Worm (Caenorhabditis elegans): ENCODE results near the gene ncs-5.

The ncs-5 gene

DNA sequence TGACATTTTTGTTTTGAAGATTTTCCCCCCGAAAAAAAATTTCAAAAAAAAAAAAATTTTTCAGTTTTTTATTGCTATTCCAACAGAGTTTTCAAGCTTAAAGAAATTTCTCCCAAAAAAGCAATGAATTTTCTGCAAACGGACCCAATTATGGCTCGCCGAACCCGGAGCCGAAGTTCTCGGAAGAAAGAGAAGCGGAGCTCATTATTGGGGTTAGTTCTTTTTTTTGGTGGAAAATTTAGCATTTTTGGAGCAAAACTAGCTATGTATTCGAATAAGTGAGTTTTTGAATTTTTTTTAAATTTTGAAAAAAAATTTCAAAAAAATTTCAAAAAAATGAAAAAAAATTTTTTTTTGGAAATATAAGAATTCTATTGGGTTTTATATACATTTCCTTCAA lies at the start of gene ncs-5:
Gene ncs-5 (plus strand): TSS at position 124 of the 400 bp plus-strand sequence.
- TF ChIP-seq unc-130 (tag; optimal IDR thresholded peaks at IDR 0.05): no peak
- TF ChIP-seq blmp-1 (tag; optimal IDR thresholded peaks at IDR 0.05): no peak
- no peak for TF ChIP-seq elt-2 (tag; optimal IDR thresholded peaks at IDR 0.05)
- TF ChIP-seq ztf-4 (tag; optimal IDR thresholded peaks at IDR 0.05): no peak
- TF ChIP-seq nhr-47 (tag; optimal IDR thresholded peaks at IDR 0.05): no peak
- no peak for TF ChIP-seq snu-23 (GFP tag; optimal IDR thresholded peaks at IDR 0.05)
- TF ChIP-seq efl-1 (optimal IDR thresholded peaks at IDR 0.05): no peak
- TF ChIP-seq efl-1 (GFP tag; optimal IDR thresholded peaks at IDR 0.05 in 1 of 2): no peak
- no peak for TF ChIP-seq unc-30 (tag; optimal IDR thresholded peaks at IDR 0.05)
- TF ChIP-seq nhr-28 (tag; optimal IDR thresholded peaks at IDR 0.05): no peak
- TF ChIP-seq ets-5 (GFP tag; IDR thresholded peaks at IDR 0.05): no peak
- no peak for TF ChIP-seq jun-1 (tag; optimal IDR thresholded peaks at IDR 0.05)
- no peak for TF ChIP-seq unc-62 (GFP tag; optimal IDR thresholded peaks at IDR 0.05)
- no peak for TF ChIP-seq mef-2 (tag; optimal IDR thresholded peaks at IDR 0.05)

DNA sequence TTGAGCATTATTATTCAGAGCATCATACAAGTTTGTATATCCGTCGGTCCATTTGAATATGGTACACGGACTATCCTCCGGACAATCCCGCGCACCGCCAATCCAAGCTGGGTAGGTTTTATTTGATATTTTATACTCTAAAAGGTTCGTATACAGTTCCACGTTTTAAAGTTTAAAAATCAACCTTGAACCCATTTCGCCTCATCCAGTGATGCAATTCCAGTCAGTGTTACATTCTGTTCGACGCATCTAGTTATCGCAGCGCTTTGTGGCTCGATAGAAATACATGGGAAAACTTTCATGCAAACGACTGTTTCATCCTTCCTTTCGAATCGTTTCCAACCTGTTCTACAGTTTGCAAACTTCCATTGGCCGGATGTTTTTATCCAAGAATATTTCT lies 49.7 kb upstream of the ncs-5 start:
- TF ChIP-seq nhr-237 (tag; optimal IDR thresholded peaks at IDR 0.05) (no peak), lin-39 (tag; optimal IDR thresholded peaks at IDR 0.05) (no peak), nhr-71 (tag; optimal IDR thresholded peaks at IDR 0.05) (no peak), nhr-20 (tag; optimal IDR thresholded peaks at IDR 0.05) (no peak), ceh-88 (GFP tag; IDR thresholded peaks at IDR 0.05) (no peak), fkh-8 (tag; optimal IDR thresholded peaks at IDR 0.05) (no peak), blmp-1 (tag; optimal IDR thresholded peaks at IDR 0.05) (no peak), unc-62 (GFP tag; optimal IDR thresholded peaks at IDR 0.05) (no peak), mab-9 (GFP tag; IDR thresholded peaks at IDR 0.05) (no peak), pax-3 (tag; optimal IDR thresholded peaks at IDR 0.05) (no peak), skn-1 (tag; optimal IDR thresholded peaks at IDR 0.05) (no peak), unc-86 (tag; optimal IDR thresholded peaks at IDR 0.05) (no peak), dpl-1 (GFP tag; optimal IDR thresholded peaks at IDR 0.05) (no peak)

DNA sequence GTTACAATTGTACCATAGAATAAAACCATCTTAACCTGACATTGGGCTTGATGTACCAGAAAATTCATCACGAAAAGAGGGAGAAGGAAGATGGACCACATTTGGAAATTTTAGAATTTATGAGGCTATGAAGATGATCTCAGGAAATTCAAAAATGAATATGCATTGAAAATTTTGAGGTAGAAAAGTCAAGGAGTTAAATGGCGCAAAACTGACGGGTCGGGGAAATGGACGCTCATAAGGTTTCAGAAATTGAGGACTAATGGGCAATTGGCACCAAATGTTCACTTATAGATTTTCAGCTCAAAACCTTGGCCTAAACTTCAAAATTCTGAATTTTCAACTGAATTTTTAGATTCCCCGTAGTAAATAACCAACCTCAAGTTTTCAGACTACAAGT lies 48.9 kb upstream of the ncs-5 start, which contains the start of gene clec-255:
Gene clec-255 (minus strand): TSS at position 101 of the 400 bp plus-strand sequence.
- TF ChIP-seq C34B4.2 (tag; optimal IDR thresholded peaks at IDR 0.05): no peak
- TF ChIP-seq rnt-1 (tag; optimal IDR thresholded peaks at IDR 0.05): no peak
- no peak for TF ChIP-seq lsy-2 (tag; optimal IDR thresholded peaks at IDR 0.05)
- no peak for TF ChIP-seq ces-1 (GFP tag; optimal IDR thresholded peaks at IDR 0.05)
- no peak for TF ChIP-seq hlh-4 (tag; optimal IDR thresholded peaks at IDR 0.05)
- TF ChIP-seq sptf-1 (tag; optimal IDR thresholded peaks at IDR 0.05): no peak
- TF ChIP-seq mep-1 (tag; optimal IDR thresholded peaks at IDR 0.05): no peak
- no peak for TF ChIP-seq lir-3 (tag; optimal IDR thresholded peaks at IDR 0.05; ENCODE audit: poor library complexity)

DNA sequence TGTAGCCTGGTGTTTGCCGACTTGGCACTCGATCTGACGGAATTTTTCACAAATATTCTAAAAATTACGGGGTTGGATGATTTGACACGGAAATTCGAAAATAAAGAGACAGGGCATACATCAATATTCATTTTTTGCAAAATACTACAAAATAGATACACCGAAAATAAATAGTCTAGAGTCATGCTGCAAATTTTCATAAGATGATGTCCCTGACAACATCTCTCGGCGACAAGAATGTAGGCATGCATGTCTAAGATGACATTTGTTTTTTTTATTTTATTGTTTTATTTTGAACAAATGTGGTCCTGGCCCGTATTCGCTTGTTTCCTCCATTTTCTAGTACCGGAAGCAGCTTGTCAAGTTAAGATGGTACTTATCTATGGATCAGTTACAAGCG lies 48.2 kb upstream of the ncs-5 start, which contains the start of gene clec-256:
Gene clec-256 (plus strand): TSS at position 301 of the 400 bp plus-strand sequence.
- TF ChIP-seq irx-1 (tag; optimal IDR thresholded peaks at IDR 0.05) (no peak), unc-62 (GFP tag; optimal IDR thresholded peaks at IDR 0.05) (no peak), mdl-1 (tag; optimal IDR thresholded peaks at IDR 0.05) (no peak), lin-35 (GFP tag; optimal IDR thresholded peaks at IDR 0.05) (no peak), lin-39 (tag; optimal IDR thresholded peaks at IDR 0.05) (no peak), C16A3.4 (tag; optimal IDR thresholded peaks at IDR 0.05) (no peak), pqm-1 (tag; optimal IDR thresholded peaks at IDR 0.05) (no peak), ces-1 (GFP tag; optimal IDR thresholded peaks at IDR 0.05) (no peak)

Data from whole organism, L1 larva.